Worm (Caenorhabditis elegans) whole organism, midembryonic: ENCODE measurements around the gene try-11.

Experiments
- ref-1 ChIP-seq: fragments of 200-800 bp; sonication (Bioruptor generic); conservative IDR thresholded peaks from 2 replicates; pipeline ENCODE4 v1.3.6; 2022; ENCODE audit warnings: missing genetic modification reagents, missing genetic modification characterization, missing compliant biosample characterization
- ztf-23 ChIP-seq: fragments of 200-800 bp; sonication (Bioruptor generic); IDR thresholded peaks from 2 replicates; pipeline ENCODE4 v1.3.6; 2022; ENCODE audit warnings: missing genetic modification reagents, missing genetic modification characterization, missing compliant biosample characterization

ce11 chrV:7409599-7409998 lies 41.9 kb upstream of the try-11 start, which contains the start of gene R13D7.2:
- TF ChIP-seq ztf-23 (GFP tag; lab: Robert Waterston, UW) (no peak), ref-1 (GFP tag; lab: Robert Waterston, UW) (no peak)
